Worm (Caenorhabditis elegans) whole organism, late embryonic: ENCODE data around the gene K08C7.7.

Experiments
- F13H6.1 ChIP-seq: sonication (generic microtip); optimal IDR thresholded peaks from 2 replicates; lab custom pipeline; 2016; ENCODE audit warnings: missing genetic modification characterization, missing compliant biosample characterization
- ceh-45 ChIP-seq: fragments of 200-800 bp; sonication (Bioruptor generic); IDR thresholded peaks from 2 replicates; pipeline ENCODE4 v1.3.6; 2022; ENCODE audit warnings: missing genetic modification reagents, missing genetic modification characterization, missing compliant biosample characterization
- ceh-9 ChIP-seq: sonication (generic microtip); optimal IDR thresholded peaks from 2 replicates; lab custom pipeline; 2016; ENCODE audit warnings: mild to moderate bottlenecking, missing genetic modification characterization, inconsistent platforms, missing compliant biosample characterization
- fkh-10 ChIP-seq: fragments of 150-350 bp; optimal IDR thresholded peaks from 2 replicates; lab custom pipeline; 2014; ENCODE audit warnings: missing biosample characterization, missing genetic modification reagents, missing genetic modification characterization
- hlh-30 ChIP-seq: sonication (generic microtip); optimal IDR thresholded peaks from 2 replicates; lab custom pipeline; 2017; ENCODE audit warnings: antibody characterized with exemption, missing genetic modification characterization, missing compliant biosample characterization; ENCODE audit not compliant: insufficient read depth
- lin-11 ChIP-seq: fragments of 200-800 bp; sonication (Bioruptor generic); optimal IDR thresholded peaks from 2 replicates; lab custom pipeline; 2018; ENCODE audit warnings: mild to moderate bottlenecking, missing genetic modification characterization, missing compliant biosample characterization
- madf-2 ChIP-seq: sonication (generic microtip); optimal IDR thresholded peaks from 2 replicates; lab custom pipeline; 2017; ENCODE audit warnings: missing genetic modification characterization, missing compliant biosample characterization
- pax-1 ChIP-seq: fragments of 150-350 bp; optimal IDR thresholded peaks from 2 replicates; lab custom pipeline; 2014; ENCODE audit warnings: missing biosample characterization, missing genetic modification characterization
- pqm-1 ChIP-seq: sonication (generic microtip); optimal IDR thresholded peaks from 2 replicates; lab custom pipeline; 2016; ENCODE audit warnings: missing genetic modification characterization, missing compliant biosample characterization

ce11 chrIV:10682155-10682749 is 18.0 kb downstream of the K08C7.7 start, which contains the start of gene fmo-2:
- TF ChIP-seq pqm-1, result no peak
- TF ChIP-seq fkh-10, result no peak
- TF ChIP-seq madf-2, result no peak
- TF ChIP-seq pax-1, result no peak
- no peak for TF ChIP-seq hlh-30
- no peak for TF ChIP-seq ceh-45 (GFP tag; lab: Robert Waterston, UW)
- TF ChIP-seq lin-11 (tag; lab: Kevin White, UChicago), result no peak
- TF ChIP-seq ceh-9, result no peak
- no peak for TF ChIP-seq F13H6.1 (tag; lab: Kevin White, UChicago)
